Fruit fly (Drosophila melanogaster) whole organism, embryonic: ENCODE measurements around the gene cnc.

Experiments
- ATbp ChIP-seq: fragments of 200-800 bp; sonication (Bioruptor generic); optimal IDR thresholded peaks from 2 replicates; lab custom pipeline; 2017; ENCODE audit warnings: missing biosample characterization, mild to moderate bottlenecking, missing genetic modification characterization, missing genetic modification reagents
- Atf-2 ChIP-seq: fragments of 200-800 bp; sonication (Bioruptor generic); optimal IDR thresholded peaks from 2 replicates; lab custom pipeline; 2016; ENCODE audit warnings: missing biosample characterization, missing genetic modification characterization
- BEAF-32 ChIP-seq: fragments of 200-800 bp; sonication (Bioruptor generic); optimal IDR thresholded peaks from 3 replicates; lab custom pipeline; 2017; ENCODE audit warnings: missing biosample characterization, missing genetic modification characterization, mild to moderate bottlenecking, moderate library complexity, missing genetic modification reagents
- CG10147 ChIP-seq: fragments of 200-800 bp; sonication (Bioruptor generic); optimal IDR thresholded peaks from 2 replicates; lab custom pipeline; 2019; ENCODE audit warnings: missing biosample characterization, mild to moderate bottlenecking, missing genetic modification characterization, moderate library complexity
- CG12236 ChIP-seq: fragments of 200-800 bp; sonication (Bioruptor generic); optimal IDR thresholded peaks from 2 replicates; lab custom pipeline; 2016; ENCODE audit warnings: missing biosample characterization, missing genetic modification characterization
- CG13424 ChIP-seq: fragments of 200-800 bp; sonication (Bioruptor generic); optimal IDR thresholded peaks from 2 replicates; lab custom pipeline; 2019; ENCODE audit warnings: missing biosample characterization, mild to moderate bottlenecking, missing genetic modification characterization, moderate library complexity
- CG15269 ChIP-seq: fragments of 200-800 bp; sonication (Bioruptor generic); optimal IDR thresholded peaks from 2 replicates; lab custom pipeline; 2018; ENCODE audit warnings: missing biosample characterization, mild to moderate bottlenecking, missing genetic modification characterization, moderate library complexity
- CG16779 ChIP-seq: fragments of 200-800 bp; sonication (Bioruptor generic); IDR thresholded peaks from 2 replicates; pipeline ENCODE4 v1.3.6; 2022; ENCODE audit warnings: missing biosample characterization, missing genetic modification characterization
- CG17829 ChIP-seq: fragments of 200-800 bp; optimal IDR thresholded peaks from 2 replicates; lab custom pipeline; 2019; ENCODE audit warnings: missing biosample characterization, mild to moderate bottlenecking, missing genetic modification characterization, moderate library complexity
- CG2712 ChIP-seq: fragments of 200-800 bp; optimal IDR thresholded peaks from 3 replicates; lab custom pipeline; 2019; ENCODE audit warnings: missing biosample characterization, mild to moderate bottlenecking, missing genetic modification characterization, moderate library complexity
- CG30403 ChIP-seq: fragments of 200-800 bp; sonication (Bioruptor generic); optimal IDR thresholded peaks from 3 replicates; lab custom pipeline; 2016; ENCODE audit warnings: missing biosample characterization, missing genetic modification characterization
- CG3065 ChIP-seq: fragments of 200-800 bp; sonication (Bioruptor generic); optimal IDR thresholded peaks from 2 replicates; lab custom pipeline; 2016; ENCODE audit warnings: missing biosample characterization, missing genetic modification characterization
- CG31388 ChIP-seq: fragments of 200-800 bp; sonication (Bioruptor generic); optimal IDR thresholded peaks from 2 replicates; lab custom pipeline; 2016; ENCODE audit warnings: missing biosample characterization, missing genetic modification characterization
- CG3281 ChIP-seq: fragments of 200-800 bp; sonication (Bioruptor generic); optimal IDR thresholded peaks from 3 replicates; lab custom pipeline; 2017; ENCODE audit warnings: missing biosample characterization, mild to moderate bottlenecking, missing genetic modification characterization
- CG34224 ChIP-seq: fragments of 200-800 bp; sonication (Bioruptor generic); IDR thresholded peaks from 3 replicates; pipeline ENCODE4 v1.3.6; 2022; ENCODE audit warnings: missing biosample characterization, missing genetic modification characterization; ENCODE audit not compliant: partially characterized antibody
- CG42726 ChIP-seq: fragments of 200-800 bp; sonication (Bioruptor generic); IDR thresholded peaks from 2 replicates; pipeline ENCODE4 v1.3.6; 2022; ENCODE audit warnings: missing biosample characterization, missing genetic modification characterization; ENCODE audit not compliant: partially characterized antibody
- CG4424 ChIP-seq: fragments of 200-800 bp; sonication (Bioruptor generic); optimal IDR thresholded peaks from 3 replicates; lab custom pipeline; 2016; ENCODE audit warnings: missing biosample characterization, missing genetic modification characterization
- CG6791 ChIP-seq: fragments of 200-800 bp; sonication (Bioruptor generic); IDR thresholded peaks from 3 replicates; pipeline ENCODE4 v1.3.6; 2022; ENCODE audit warnings: missing biosample characterization, missing genetic modification characterization; ENCODE audit not compliant: partially characterized antibody
- CG6813 ChIP-seq: fragments of 200-800 bp; sonication (Bioruptor generic); optimal IDR thresholded peaks from 2 replicates; lab custom pipeline; 2017; ENCODE audit warnings: missing biosample characterization, missing genetic modification characterization, mild to moderate bottlenecking, moderate library complexity, missing genetic modification reagents
- CG7987 ChIP-seq: fragments of 200-800 bp; sonication (Bioruptor generic); optimal IDR thresholded peaks from 2 replicates; lab custom pipeline; 2018; ENCODE audit warnings: missing biosample characterization, mild to moderate bottlenecking, missing genetic modification characterization, moderate library complexity
- CG8388 ChIP-seq: fragments of 200-800 bp; sonication (Bioruptor generic); optimal IDR thresholded peaks from 2 replicates; lab custom pipeline; 2019; ENCODE audit warnings: missing biosample characterization, mild to moderate bottlenecking, missing genetic modification characterization, moderate library complexity
- CHES-1-like ChIP-seq: fragments of 200-800 bp; sonication (Bioruptor generic); optimal IDR thresholded peaks from 2 replicates; lab custom pipeline; 2016; ENCODE audit warnings: missing biosample characterization, missing genetic modification characterization
- Camta ChIP-seq: fragments of 200-800 bp; sonication (Bioruptor generic); optimal IDR thresholded peaks from 2 replicates; lab custom pipeline; 2016; ENCODE audit warnings: missing biosample characterization, missing genetic modification characterization
- Elba2 ChIP-seq: fragments of 200-800 bp; sonication (Bioruptor generic); optimal IDR thresholded peaks from 3 replicates; lab custom pipeline; 2016; ENCODE audit warnings: missing biosample characterization, missing genetic modification characterization
- HmgZ ChIP-seq: fragments of 200-800 bp; sonication (Bioruptor generic); optimal IDR thresholded peaks from 2 replicates; lab custom pipeline; 2018; ENCODE audit warnings: missing biosample characterization, mild to moderate bottlenecking, missing genetic modification characterization
- Kr ChIP-seq: fragments of 200-800 bp; sonication (Bioruptor generic); optimal IDR thresholded peaks from 2 replicates; lab custom pipeline; 2017; ENCODE audit warnings: missing biosample characterization, mild to moderate bottlenecking, missing genetic modification characterization
- Med ChIP-seq: fragments of 200-800 bp; sonication (Bioruptor generic); peaks from one replicate; lab custom pipeline; 2016; ENCODE audit warnings: missing biosample characterization, missing genetic modification characterization, mild to moderate bottlenecking, inconsistent platforms, moderate library complexity
- Meics ChIP-seq: fragments of 200-800 bp; sonication (Bioruptor generic); optimal IDR thresholded peaks from 2 replicates; lab custom pipeline; 2017; ENCODE audit warnings: missing biosample characterization, mild to moderate bottlenecking, missing genetic modification characterization
- Rx ChIP-seq: fragments of 200-800 bp; sonication (Bioruptor generic); IDR thresholded peaks from 2 replicates; pipeline ENCODE4 v1.3.6; 2022; ENCODE audit warnings: missing biosample characterization, missing genetic modification characterization
- Trl ChIP-seq, 3 experiments: fragments of >200 bp in 2 of 3; fragments of 200-800 bp in 1 of 3; sonication (Bioruptor generic) in 1 of 3; optimal IDR thresholded peaks; 2 replicates in 1 of 3; 3 replicates in 2 of 3; lab custom pipeline; 2016 to 2017; ENCODE audit warnings: missing biosample characterization in 1 of 3, missing genetic modification characterization in 1 of 3
- Xrp1 ChIP-seq: fragments of 200-800 bp; sonication (Bioruptor generic); IDR thresholded peaks from 2 replicates; pipeline ENCODE4 v1.3.6; 2022; ENCODE audit warnings: missing biosample characterization, missing genetic modification characterization
- ac ChIP-seq: fragments of 200-800 bp; sonication (Bioruptor generic); optimal IDR thresholded peaks from 3 replicates; lab custom pipeline; 2017; ENCODE audit warnings: missing biosample characterization, mild to moderate bottlenecking, missing genetic modification characterization
- amos ChIP-seq: fragments of 200-800 bp; sonication (Bioruptor generic); IDR thresholded peaks from 2 replicates; pipeline ENCODE4 v1.3.6; 2022; ENCODE audit warnings: missing biosample characterization, missing genetic modification characterization; ENCODE audit not compliant: partially characterized antibody
- ato ChIP-seq: fragments of 200-800 bp; sonication (Bioruptor generic); IDR thresholded peaks from 2 replicates; pipeline ENCODE4 v1.3.6; 2022; ENCODE audit warnings: missing biosample characterization, missing genetic modification characterization; ENCODE audit not compliant: partially characterized antibody
- bbx ChIP-seq: fragments of 200-800 bp; sonication (Bioruptor generic); IDR thresholded peaks from 2 replicates; pipeline ENCODE4 v1.3.6; 2022; ENCODE audit warnings: missing biosample characterization, missing genetic modification characterization; ENCODE audit not compliant: partially characterized antibody
- cas ChIP-seq: fragments of 200-800 bp; sonication (Bioruptor generic); IDR thresholded peaks from 2 replicates; pipeline ENCODE4 v1.3.6; 2022; ENCODE audit warnings: missing biosample characterization, missing genetic modification characterization
- gsb-n ChIP-seq: fragments of 200-800 bp; sonication (Bioruptor generic); optimal IDR thresholded peaks from 3 replicates; lab custom pipeline; 2018; ENCODE audit warnings: missing biosample characterization, mild to moderate bottlenecking, missing genetic modification characterization
- her ChIP-seq: fragments of 200-800 bp; sonication (Bioruptor generic); optimal IDR thresholded peaks from 2 replicates; lab custom pipeline; 2016; ENCODE audit warnings: missing biosample characterization, missing genetic modification characterization
- insv ChIP-seq, 2 experiments: fragments of 200-800 bp; sonication (Bioruptor generic); optimal IDR thresholded peaks; 3 replicates each; lab custom pipeline; 2016 to 2018; ENCODE audit warnings: missing biosample characterization in 2 of 2, missing genetic modification characterization in 2 of 2
- inv ChIP-seq: fragments of 200-800 bp; sonication (Bioruptor generic); IDR thresholded peaks from 2 replicates; pipeline ENCODE4 v1.3.6; 2022; ENCODE audit warnings: missing biosample characterization, missing genetic modification characterization; ENCODE audit not compliant: partially characterized antibody
- klu ChIP-seq: fragments of 200-800 bp; sonication (Bioruptor generic); IDR thresholded peaks from 2 replicates; pipeline ENCODE4 v1.3.6; 2022; ENCODE audit warnings: missing biosample characterization, missing genetic modification characterization
- mirr ChIP-seq: fragments of 200-800 bp; sonication (Bioruptor generic); optimal IDR thresholded peaks from 3 replicates; lab custom pipeline; 2018; ENCODE audit warnings: missing biosample characterization, mild to moderate bottlenecking, missing genetic modification characterization
- odd ChIP-seq: fragments of 200-800 bp; sonication (Bioruptor generic); optimal IDR thresholded peaks from 2 replicates; lab custom pipeline; 2017; ENCODE audit warnings: missing biosample characterization, mild to moderate bottlenecking, missing genetic modification characterization
- org-1 ChIP-seq: fragments of 200-800 bp; sonication (Bioruptor generic); optimal IDR thresholded peaks from 2 replicates; lab custom pipeline; 2017; ENCODE audit warnings: missing biosample characterization, missing genetic modification characterization
- row ChIP-seq: fragments of 200-800 bp; sonication (Bioruptor generic); IDR thresholded peaks from 3 replicates; pipeline ENCODE4 v1.3.6; 2022; ENCODE audit warnings: missing biosample characterization, missing genetic modification characterization
- sd ChIP-seq: fragments of 200-800 bp; sonication (Bioruptor generic); optimal IDR thresholded peaks from 3 replicates; lab custom pipeline; 2018; ENCODE audit warnings: missing biosample characterization, mild to moderate bottlenecking, missing genetic modification characterization, moderate library complexity
- wek ChIP-seq: fragments of 200-800 bp; sonication (Bioruptor generic); optimal IDR thresholded peaks from 3 replicates; lab custom pipeline; 2018; ENCODE audit warnings: missing biosample characterization, mild to moderate bottlenecking, missing genetic modification characterization, moderate library complexity
- wor ChIP-seq: fragments of 200-800 bp; sonication (Bioruptor generic); IDR thresholded peaks from 2 replicates; pipeline ENCODE4 v1.3.6; 2022; ENCODE audit warnings: missing biosample characterization, missing genetic modification characterization
- z ChIP-seq: fragments of 200-800 bp; sonication (Bioruptor generic); IDR thresholded peaks from 3 replicates; pipeline ENCODE4 v1.3.6; 2022; ENCODE audit warnings: missing biosample characterization, missing genetic modification characterization

cnc gene

dm6 chr3R:23211745-23212254 lies 14.7 kb downstream of the cnc start (continued):
- no peak for TF ChIP-seq sd (tag; lab: Kevin White, UChicago)
- TF ChIP-seq Rx (GFP tag; lab: Robert Waterston, UW) = no peak
- no peak for TF ChIP-seq wek (GFP tag; lab: Kevin White, UChicago)
- no peak for TF ChIP-seq z (GFP tag; lab: Robert Waterston, UW)
- peak; percentile 52 for TF ChIP-seq CG8388
- TF ChIP-seq CHES-1-like (GFP tag; lab: Kevin White, UChicago) = no peak
- TF ChIP-seq CG2712 (tag; lab: Kevin White, UChicago) = peak; percentile 72
- peak; percentile 21 for TF ChIP-seq gsb-n (tag; lab: Kevin White, UChicago)
- no peak for TF ChIP-seq insv (GFP tag; optimal IDR thresholded peaks at IDR 0.05; lab: Kevin White, UChicago)
- TF ChIP-seq ato (GFP tag; lab: Robert Waterston, UW) = no peak
- no peak for TF ChIP-seq CG16779 (GFP tag; lab: Robert Waterston, UW)
- peak; percentile 5 for TF ChIP-seq Atf-2 (GFP tag; lab: Kevin White, UChicago)
- peak; percentile 74 for TF ChIP-seq CG30403
- TF ChIP-seq CG12236 (GFP tag; lab: Kevin White, UChicago) = no peak
- TF ChIP-seq cas (GFP tag; lab: Robert Waterston, UW) = no peak
- no peak for TF ChIP-seq wor (GFP tag; lab: Robert Waterston, UW)
- no peak for TF ChIP-seq CG6791
- peak; percentile 44 for TF ChIP-seq CG17829 (tag; lab: Kevin White, UChicago)
- peak; percentile 10 for TF ChIP-seq CG7987 (GFP tag; lab: Kevin White, UChicago)
- TF ChIP-seq Elba2 (GFP tag; lab: Kevin White, UChicago) = no peak
- TF ChIP-seq Camta = peak; percentile 41
- no peak for TF ChIP-seq ac (GFP tag; lab: Kevin White, UChicago)
- no peak for TF ChIP-seq her (GFP tag; lab: Kevin White, UChicago)
- peak; percentile 5 for TF ChIP-seq CG31388 (GFP tag; lab: Kevin White, UChicago)
- TF ChIP-seq Kr (GFP tag; lab: Kevin White, UChicago) = no peak
- peak; percentile 54 for TF ChIP-seq ATbp (GFP tag; lab: Kevin White, UChicago)
- TF ChIP-seq Trl (optimal IDR thresholded peaks at IDR 0.05; lab: Kevin White, UChicago) = no peak
- TF ChIP-seq Trl (GFP tag; optimal IDR thresholded peaks at IDR 0.05; lab: Kevin White, UChicago) = peak; percentile 15
- TF ChIP-seq org-1 (GFP tag; lab: Kevin White, UChicago) = peak; percentile 26
- TF ChIP-seq Xrp1 (GFP tag; lab: Robert Waterston, UW) = peak; percentile 60; the same call in 1 of the 2 replicates
- no peak for TF ChIP-seq bbx
- TF ChIP-seq Meics (GFP tag; lab: Kevin White, UChicago) = peak; percentile 76
- TF ChIP-seq CG42726 (GFP tag; lab: Robert Waterston, UW) = no peak
- peak; percentile 46 for TF ChIP-seq CG15269
- no peak for TF ChIP-seq inv
- peak; percentile 61 for TF ChIP-seq CG10147 (GFP tag; lab: Kevin White, UChicago)
- no peak for TF ChIP-seq CG3065 (GFP tag; lab: Kevin White, UChicago)
- TF ChIP-seq CG4424 = peak; percentile 4
- no peak for TF ChIP-seq odd (GFP tag; lab: Kevin White, UChicago)
- TF ChIP-seq mirr (GFP tag; lab: Kevin White, UChicago) = no peak
- TF ChIP-seq Med (GFP tag; lab: Kevin White, UChicago) = peak; percentile 83
- no peak for TF ChIP-seq BEAF-32
- peak; percentile 39 for TF ChIP-seq CG6813 (GFP tag; lab: Kevin White, UChicago)
- peak; percentile 74 for TF ChIP-seq CG3281
- TF ChIP-seq HmgZ (tag; lab: Kevin White, UChicago) = peak; percentile 29
- TF ChIP-seq row (GFP tag; lab: Robert Waterston, UW) = peak; percentile 76
- TF ChIP-seq klu (GFP tag; lab: Robert Waterston, UW) = no peak; the same call in 1 of the 2 replicates
- peak; percentile 65 for TF ChIP-seq CG13424 (tag; lab: Kevin White, UChicago)
- TF ChIP-seq amos (GFP tag; lab: Robert Waterston, UW) = no peak
- TF ChIP-seq CG34224 (GFP tag; lab: Robert Waterston, UW) = no peak
